Fruit fly (Drosophila melanogaster) whole organism, wandering third instar larva: ENCODE measurements around the gene CG14417.
A peak's percentile ranks its signal among the peaks of the same experiment; 100 is the strongest.

Source experiments
- Abd-B ChIP-seq: fragments of >200 bp; optimal IDR thresholded peaks from 2 replicates; lab custom pipeline; 2017; ENCODE audit warnings: missing biosample characterization, missing genetic modification characterization
- CG9705 ChIP-seq: fragments of 200-800 bp; sonication (Bioruptor generic); optimal IDR thresholded peaks from 2 replicates; lab custom pipeline; 2018; ENCODE audit warnings: missing biosample characterization, mild to moderate bottlenecking, missing genetic modification characterization
- CrebA ChIP-seq: fragments of 200-800 bp; sonication (Bioruptor generic); optimal IDR thresholded peaks from 2 replicates; lab custom pipeline; 2016; ENCODE audit warnings: missing biosample characterization, mild to moderate bottlenecking, missing genetic modification characterization, borderline replicate concordance
- Dif ChIP-seq: fragments of 200-275, 200-300 bp; sonication (Bioruptor generic); optimal IDR thresholded peaks from 2 replicates; lab custom pipeline; 2018; ENCODE audit warnings: missing biosample characterization, missing genetic modification characterization; ENCODE audit not compliant: partially characterized antibody
- HLH106 ChIP-seq: fragments of 200-800 bp; optimal IDR thresholded peaks from 3 replicates; lab custom pipeline; 2019; ENCODE audit warnings: missing biosample characterization, mild to moderate bottlenecking, missing genetic modification characterization, moderate library complexity
- Hr78 ChIP-seq: fragments of >200 bp; optimal IDR thresholded peaks from 2 replicates; lab custom pipeline; 2017; ENCODE audit warnings: missing biosample characterization, missing genetic modification characterization
- Hr83 ChIP-seq: fragments of 200-300 bp; sonication (Bioruptor generic); optimal IDR thresholded peaks from 2 replicates; lab custom pipeline; 2016; ENCODE audit warnings: missing biosample characterization, mild to moderate bottlenecking, missing genetic modification characterization, moderate library complexity; ENCODE audit not compliant: poor library complexity, severe bottlenecking
- Jra ChIP-seq: sonication (Bioruptor generic); optimal IDR thresholded peaks from 2 replicates; lab custom pipeline; 2016; ENCODE audit warnings: missing biosample characterization, missing genetic modification characterization
- Mio ChIP-seq: sonication (Bioruptor generic); optimal IDR thresholded peaks from 2 replicates; lab custom pipeline; 2016; ENCODE audit warnings: missing biosample characterization, missing genetic modification characterization
- Myc ChIP-seq: fragments of >200 bp; optimal IDR thresholded peaks from 2 replicates; lab custom pipeline; 2017
- N ChIP-seq: fragments of >200 bp; optimal IDR thresholded peaks from 2 replicates; lab custom pipeline; 2018; ENCODE audit warnings: missing biosample characterization, missing external identifiers, missing genetic modification characterization
- OdsH ChIP-seq: fragments of 200-800 bp; sonication (Bioruptor generic); optimal IDR thresholded peaks from 2 replicates; lab custom pipeline; 2016; ENCODE audit warnings: missing biosample characterization, mild to moderate bottlenecking, missing genetic modification characterization
- Rel ChIP-seq, 2 experiments: fragments of 200-800 bp; sonication (Bioruptor generic) in 1 of 2; optimal IDR thresholded peaks; 2 replicates in 1 of 2; 3 replicates in 1 of 2; lab custom pipeline; 2016 to 2019; ENCODE audit warnings: mild to moderate bottlenecking in 2 of 2, missing biosample characterization in 2 of 2, missing genetic modification characterization in 2 of 2, moderate library complexity in 1 of 2
- Sp1 ChIP-seq: fragments of 200-800 bp; sonication (Bioruptor generic); optimal IDR thresholded peaks from 3 replicates; lab custom pipeline; 2019; ENCODE audit warnings: missing biosample characterization, mild to moderate bottlenecking, missing genetic modification characterization, moderate library complexity
- Vsx2 ChIP-seq: fragments of 200-300, 225-300 bp; sonication (Bioruptor generic); optimal IDR thresholded peaks from 2 replicates; lab custom pipeline; 2018; ENCODE audit warnings: missing biosample characterization, missing genetic modification characterization; ENCODE audit not compliant: partially characterized antibody
- brk ChIP-seq: fragments of 200-800 bp; sonication (Bioruptor generic); optimal IDR thresholded peaks from 2 replicates; lab custom pipeline; 2016; ENCODE audit warnings: missing biosample characterization, mild to moderate bottlenecking, missing genetic modification characterization
- dmrt93B ChIP-seq: fragments of 200-800 bp; sonication (Bioruptor generic); optimal IDR thresholded peaks from 2 replicates; lab custom pipeline; 2018; ENCODE audit warnings: missing biosample characterization, mild to moderate bottlenecking, missing genetic modification characterization
- ey ChIP-seq: fragments of 200-800 bp; sonication (Bioruptor generic); optimal IDR thresholded peaks from 2 replicates; lab custom pipeline; 2016; ENCODE audit warnings: missing biosample characterization, missing genetic modification characterization
- foxo ChIP-seq, 2 experiments: fragments of 200-800 bp; sonication (Bioruptor generic); optimal IDR thresholded peaks; 2 replicates in 1 of 2; 3 replicates in 1 of 2; lab custom pipeline; 2016 to 2017; ENCODE audit warnings: missing biosample characterization in 2 of 2, missing genetic modification characterization in 2 of 2
- fru ChIP-seq: fragments of 200-800 bp; sonication (Bioruptor generic); optimal IDR thresholded peaks from 3 replicates; lab custom pipeline; 2016; ENCODE audit warnings: missing biosample characterization, mild to moderate bottlenecking, missing genetic modification characterization
- h ChIP-seq: fragments of 200-800 bp; sonication (Bioruptor generic); optimal IDR thresholded peaks from 3 replicates; lab custom pipeline; 2016; ENCODE audit warnings: missing biosample characterization, mild to moderate bottlenecking, missing genetic modification characterization
- jim ChIP-seq: fragments of 175-275, 200-325 bp; sonication (Bioruptor generic); optimal IDR thresholded peaks from 2 replicates; lab custom pipeline; 2016; ENCODE audit warnings: missing biosample characterization, mild to moderate bottlenecking, missing genetic modification characterization
- lola ChIP-seq: fragments of >200 bp; optimal IDR thresholded peaks from 2 replicates; lab custom pipeline; 2017; ENCODE audit warnings: missing biosample characterization, missing genetic modification characterization
- pan ChIP-seq: fragments of >200 bp; optimal IDR thresholded peaks from 2 replicates; lab custom pipeline; 2017
- psq ChIP-seq: fragments of 200-800 bp; sonication (Bioruptor generic); optimal IDR thresholded peaks from 3 replicates; lab custom pipeline; 2017; ENCODE audit warnings: missing biosample characterization, mild to moderate bottlenecking, missing genetic modification characterization, moderate library complexity
- rgr ChIP-seq: fragments of 200-800 bp; sonication (Bioruptor generic); optimal IDR thresholded peaks from 3 replicates; lab custom pipeline; 2016; ENCODE audit warnings: missing biosample characterization, mild to moderate bottlenecking, missing genetic modification characterization
- sage ChIP-seq: fragments of 200-800 bp; sonication (Bioruptor generic); optimal IDR thresholded peaks from 2 replicates; lab custom pipeline; 2016; ENCODE audit warnings: missing biosample characterization, mild to moderate bottlenecking, missing genetic modification characterization
- sv ChIP-seq: fragments of 200-800 bp; sonication (Bioruptor generic); optimal IDR thresholded peaks from 3 replicates; lab custom pipeline; 2016; ENCODE audit warnings: missing biosample characterization, missing genetic modification characterization
- usp ChIP-seq: fragments of >200 bp; optimal IDR thresholded peaks from 2 replicates; lab custom pipeline; 2017; ENCODE audit warnings: missing biosample characterization, missing genetic modification characterization
- woc ChIP-seq: sonication (Bioruptor generic); optimal IDR thresholded peaks from 2 replicates; lab custom pipeline; 2016; ENCODE audit warnings: missing biosample characterization, mild to moderate bottlenecking, missing genetic modification characterization

Gene CG14417

dm6 chrX:2880660-2881059 lies 4.3 kb upstream of the CG14417 start:
- TF ChIP-seq ey (GFP tag; lab: Kevin White, UChicago) (peak; percentile 10), h (GFP tag; lab: Kevin White, UChicago) (peak; percentile 7), jim (no peak), psq (no peak), brk (GFP tag; lab: Kevin White, UChicago) (no peak), HLH106 (tag; lab: Kevin White, UChicago) (peak; percentile 24), Vsx2 (GFP tag; lab: Kevin White, UChicago) (no peak), OdsH (GFP tag; lab: Kevin White, UChicago) (no peak), lola (GFP tag; lab: Kevin White, UChicago) (no peak), pan (no peak), sage (GFP tag; lab: Kevin White, UChicago) (no peak), rgr (GFP tag; lab: Kevin White, UChicago) (peak; percentile 12), woc (GFP tag; lab: Kevin White, UChicago) (no peak), Myc (lab: Kevin White, UChicago) (no peak), Mio (no peak), N (no peak), sv (GFP tag; lab: Kevin White, UChicago) (no peak), Hr83 (no peak), Jra (GFP tag; lab: Kevin White, UChicago) (no peak), usp (no peak)

- TF ChIP-seq dmrt93B (GFP tag; lab: Kevin White, UChicago), result no peak
- no peak for TF ChIP-seq ey (GFP tag; lab: Kevin White, UChicago)
- TF ChIP-seq HLH106 (tag; lab: Kevin White, UChicago), result no peak
- no peak for TF ChIP-seq CrebA (GFP tag; lab: Kevin White, UChicago)
- TF ChIP-seq Vsx2 (GFP tag; lab: Kevin White, UChicago), result no peak
- no peak for TF ChIP-seq Rel (GFP tag; optimal IDR thresholded peaks at IDR 0.05; lab: Kevin White, UChicago)
- no peak for TF ChIP-seq Rel (tag; optimal IDR thresholded peaks at IDR 0.05; lab: Kevin White, UChicago)
- no peak for TF ChIP-seq sage (GFP tag; lab: Kevin White, UChicago)
- no peak for TF ChIP-seq woc (GFP tag; lab: Kevin White, UChicago)
- no peak for TF ChIP-seq pan
- no peak for TF ChIP-seq fru (GFP tag; lab: Kevin White, UChicago)
- no peak for TF ChIP-seq jim
- no peak for TF ChIP-seq usp
- TF ChIP-seq CG9705 (GFP tag; lab: Kevin White, UChicago), result no peak
- TF ChIP-seq Sp1 (GFP tag; lab: Kevin White, UChicago), result no peak
- TF ChIP-seq Myc (lab: Kevin White, UChicago), result no peak
- no peak for TF ChIP-seq psq
- no peak for TF ChIP-seq Jra (GFP tag; lab: Kevin White, UChicago)
- TF ChIP-seq OdsH (GFP tag; lab: Kevin White, UChicago), result no peak
Measured at dm6 chrX:2877070-2877469, 737 bp upstream of the CG14417 start.

DNA sequence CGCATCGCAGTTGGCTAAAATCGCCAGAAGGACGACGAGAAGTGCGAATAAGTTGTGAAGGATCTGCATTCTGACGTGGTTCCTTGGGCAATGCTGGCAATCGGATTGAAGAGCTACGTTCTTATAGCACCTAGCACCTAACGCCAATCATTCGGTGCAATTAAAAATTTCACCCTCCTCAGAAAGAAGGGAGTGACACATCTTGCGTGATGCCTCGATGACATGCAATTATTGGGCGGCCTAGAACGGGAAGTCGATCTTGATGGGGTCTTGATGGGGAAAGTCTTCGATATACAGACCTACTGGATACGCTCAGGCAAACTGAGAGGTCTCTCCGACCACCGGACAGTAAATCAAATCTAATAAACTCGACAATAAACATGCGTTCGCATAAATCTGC lies 3.6 kb downstream of the CG14417 start, which contains the start of gene CG14416:
TSS of gene CG14416 (minus strand) at position 101 of the 400 bp plus-strand sequence.
- TF ChIP-seq lola (GFP tag; lab: Kevin White, UChicago) (no peak), Dif (no peak), Abd-B (GFP tag; lab: Kevin White, UChicago) (no peak), psq (no peak), woc (GFP tag; lab: Kevin White, UChicago) (no peak), HLH106 (tag; lab: Kevin White, UChicago) (no peak), sv (GFP tag; lab: Kevin White, UChicago) (no peak), rgr (GFP tag; lab: Kevin White, UChicago) (no peak), ey (GFP tag; lab: Kevin White, UChicago) (no peak)
- TF ChIP-seq, all 38 proteins: peak for 0

DNA sequence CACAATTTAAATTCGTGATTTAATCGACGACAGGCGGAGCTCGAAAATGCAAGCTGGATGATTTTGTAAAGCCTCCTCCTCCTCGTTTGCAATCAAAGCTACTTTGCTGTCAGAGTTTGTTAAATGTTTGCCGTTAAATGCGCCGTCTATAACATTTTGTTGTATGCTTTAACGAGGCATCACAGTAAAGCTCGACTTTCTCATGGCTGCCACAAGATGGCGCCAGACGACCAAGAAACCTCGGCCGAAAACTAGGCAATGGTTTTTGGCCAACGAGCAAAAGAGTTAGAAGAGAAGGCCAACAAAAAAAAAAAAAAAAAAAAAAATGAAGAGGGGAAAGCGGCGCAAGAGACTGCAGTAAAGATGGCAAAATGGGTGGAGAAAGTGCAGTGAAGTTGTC lies 6.9 kb downstream of the CG14417 start:
- TF ChIP-seq foxo (GFP tag; optimal IDR thresholded peaks at IDR 0.05; lab: Kevin White, UChicago) (no peak), pan (no peak)
- TF ChIP-seq, all 38 proteins: peak for 0

DNA sequence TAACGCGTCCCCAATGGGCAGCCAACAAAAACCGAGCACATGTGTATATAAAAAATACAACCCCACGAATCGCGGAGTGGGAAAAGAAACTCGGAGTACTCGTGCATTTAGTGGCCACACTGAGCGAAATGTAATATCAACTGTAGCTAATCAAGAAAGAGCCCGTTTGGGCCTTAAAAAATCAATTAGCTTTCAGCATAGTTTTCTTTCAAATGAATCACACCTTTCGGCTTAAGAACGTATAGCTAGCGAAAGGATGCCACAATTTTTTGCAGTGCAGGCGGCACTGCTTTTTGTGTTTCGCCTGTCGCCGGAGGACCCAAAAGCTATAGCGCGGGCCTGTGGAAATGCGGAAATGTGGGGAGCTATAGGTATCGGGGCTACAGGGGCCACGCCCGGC lies 15.4 kb downstream of the CG14417 start:
- TF ChIP-seq Hr78 (GFP tag; lab: Kevin White, UChicago) (no peak), ey (GFP tag; lab: Kevin White, UChicago) (peak; percentile 13), h (GFP tag; lab: Kevin White, UChicago) (peak; percentile 6), Sp1 (GFP tag; lab: Kevin White, UChicago) (peak; percentile 16)
